Worm (Caenorhabditis elegans): Measurements from ENCODE around the gene scl-2.

scl-2 gene

ce11 chrIV:13063714-13064113 is 6.2 kb downstream of the scl-2 start, which contains the start of gene scl-5:
Gene scl-5 (plus strand): TSS chrIV:13064014.
- no peak for TF ChIP-seq sdc-2 (tag; optimal IDR thresholded peaks at IDR 0.05)
- no peak for TF ChIP-seq ahr-1 (tag; optimal IDR thresholded peaks at IDR 0.05)
- TF ChIP-seq hlh-6 (tag; optimal IDR thresholded peaks at IDR 0.05) = no peak
- TF ChIP-seq K02D7.2 (tag; optimal IDR thresholded peaks at IDR 0.05) = no peak
- no peak for TF ChIP-seq nfya-1 (tag; optimal IDR thresholded peaks at IDR 0.05)
- no peak for TF ChIP-seq ztf-16 (tag; optimal IDR thresholded peaks at IDR 0.05)
- no peak for TF ChIP-seq ets-4 (tag; optimal IDR thresholded peaks at IDR 0.05)
- TF ChIP-seq npax-4 (tag; optimal IDR thresholded peaks at IDR 0.05) = no peak
- no peak for TF ChIP-seq ceh-6 (GFP tag; optimal IDR thresholded peaks at IDR 0.05)
- TF ChIP-seq ceh-34 (tag; optimal IDR thresholded peaks at IDR 0.05) = no peak
- TF ChIP-seq fkh-10 (GFP tag; optimal IDR thresholded peaks at IDR 0.05) = no peak
- no peak for TF ChIP-seq K09A11.1 (tag; optimal IDR thresholded peaks at IDR 0.05; ENCODE audit: insufficient read depth)

- TF ChIP-seq elt-4 (tag; optimal IDR thresholded peaks at IDR 0.05) = peak; percentile 37
- no peak for TF ChIP-seq C08G9.2 (tag; optimal IDR thresholded peaks at IDR 0.05)
- TF ChIP-seq ama-1 (optimal IDR thresholded peaks at IDR 0.05) = no peak
Measured at ce11 chrIV:13066044-13066443, 8.5 kb downstream of the scl-2 start.

ce11 chrIV:13067200-13067599 is 9.7 kb downstream of the scl-2 start, which contains the start of gene col-131:
Gene col-131 (minus strand): TSS chrIV:13067300.
- TF ChIP-seq nhr-232 (tag; optimal IDR thresholded peaks at IDR 0.05) (no peak), ceh-30 (tag; optimal IDR thresholded peaks at IDR 0.05) (no peak), ets-4 (tag; optimal IDR thresholded peaks at IDR 0.05) (no peak), ceh-6 (GFP tag; optimal IDR thresholded peaks at IDR 0.05) (no peak), ceh-34 (tag; optimal IDR thresholded peaks at IDR 0.05) (no peak), ztf-16 (tag; optimal IDR thresholded peaks at IDR 0.05) (no peak), pha-2 (tag; optimal IDR thresholded peaks at IDR 0.05) (no peak), lin-11 (tag; optimal IDR thresholded peaks at IDR 0.05) (no peak), ceh-22 (tag; optimal IDR thresholded peaks at IDR 0.05) (no peak), tbx-7 (tag; optimal IDR thresholded peaks at IDR 0.05) (no peak), ceh-48 (tag; optimal IDR thresholded peaks at IDR 0.05) (no peak), pax-1 (tag; optimal IDR thresholded peaks at IDR 0.05) (no peak), fax-1 (tag; optimal IDR thresholded peaks at IDR 0.05) (no peak), ceh-24 (tag; optimal IDR thresholded peaks at IDR 0.05) (no peak), hlh-13 (GFP tag; optimal IDR thresholded peaks at IDR 0.05) (no peak), lim-6 (tag; optimal IDR thresholded peaks at IDR 0.05) (no peak)

- no peak for TF ChIP-seq ama-1 (optimal IDR thresholded peaks at IDR 0.05)
- no peak for TF ChIP-seq fkh-6 (tag; optimal IDR thresholded peaks at IDR 0.05)
- no peak for TF ChIP-seq ceh-34 (tag; optimal IDR thresholded peaks at IDR 0.05)
- TF ChIP-seq T23F11.4 (GFP tag; optimal IDR thresholded peaks at IDR 0.05) = no peak
- TF ChIP-seq zip-5 (tag; optimal IDR thresholded peaks at IDR 0.05) = no peak
- no peak for TF ChIP-seq elt-2 (tag; optimal IDR thresholded peaks at IDR 0.05)
- TF ChIP-seq fkh-10 (GFP tag; optimal IDR thresholded peaks at IDR 0.05) = no peak
- TF ChIP-seq ets-4 (tag; optimal IDR thresholded peaks at IDR 0.05) = no peak
- TF ChIP-seq ceh-14 (tag; optimal IDR thresholded peaks at IDR 0.05) = no peak
- TF ChIP-seq lim-6 (tag; optimal IDR thresholded peaks at IDR 0.05) = no peak
- TF ChIP-seq pat-9 (tag; optimal IDR thresholded peaks at IDR 0.05) = no peak
- no peak for TF ChIP-seq hlh-15 (tag; optimal IDR thresholded peaks at IDR 0.05)
- no peak for TF ChIP-seq fax-1 (tag; optimal IDR thresholded peaks at IDR 0.05)
- no peak for TF ChIP-seq npax-4 (tag; optimal IDR thresholded peaks at IDR 0.05)
Measured at ce11 chrIV:13068451-13068850, 10.9 kb downstream of the scl-2 start, which contains the start of gene scl-6. Gene scl-6 (plus strand): TSS chrIV:13068751.

- no peak for TF ChIP-seq pha-4 (tag; optimal IDR thresholded peaks at IDR 0.05)
- TF ChIP-seq ahr-1 (tag; optimal IDR thresholded peaks at IDR 0.05) = no peak
- no peak for TF ChIP-seq unc-3 (GFP tag; conservative IDR thresholded peaks at IDR 0.05)
- no peak for TF ChIP-seq unc-3 (tag; optimal IDR thresholded peaks at IDR 0.05)
- TF ChIP-seq hlh-13 (GFP tag; optimal IDR thresholded peaks at IDR 0.05) = no peak
- no peak for TF ChIP-seq gmeb-2 (tag; optimal IDR thresholded peaks at IDR 0.05)
- no peak for TF ChIP-seq ztf-16 (tag; optimal IDR thresholded peaks at IDR 0.05)
- TF ChIP-seq T23F11.4 (GFP tag; optimal IDR thresholded peaks at IDR 0.05) = no peak
- TF ChIP-seq ceh-2 (tag; optimal IDR thresholded peaks at IDR 0.05) = no peak
- no peak for TF ChIP-seq rnt-1 (tag; optimal IDR thresholded peaks at IDR 0.05)
- TF ChIP-seq sdc-2 (tag; optimal IDR thresholded peaks at IDR 0.05) = no peak
- no peak for TF ChIP-seq ceh-6 (GFP tag; optimal IDR thresholded peaks at IDR 0.05)
- no peak for TF ChIP-seq ceh-34 (tag; optimal IDR thresholded peaks at IDR 0.05)
- TF ChIP-seq pat-9 (tag; optimal IDR thresholded peaks at IDR 0.05) = no peak
Measured at ce11 chrIV:13070142-13070541, 12.6 kb downstream of the scl-2 start, which contains the start of gene scl-7. Gene scl-7 (plus strand): TSS chrIV:13070442.

Measured in whole organism, late embryonic.